Worm (Caenorhabditis elegans): ENCODE measurements around the gene clec-40.

Gene clec-40

ce11 chrV:16836100-16836499, 4.8 kb downstream of the clec-40 start:
- TF ChIP-seq nhr-28 (tag; optimal IDR thresholded peaks at IDR 0.05) (no peak), ces-1 (GFP tag; optimal IDR thresholded peaks at IDR 0.05) (no peak), M03D4.4 (tag; optimal IDR thresholded peaks at IDR 0.05) (no peak), unc-62 (GFP tag; optimal IDR thresholded peaks at IDR 0.05) (no peak), lsy-2 (tag; optimal IDR thresholded peaks at IDR 0.05) (no peak), hlh-1 (tag; optimal IDR thresholded peaks at IDR 0.05) (no peak), ham-2 (GFP tag; optimal IDR thresholded peaks at IDR 0.05) (no peak), ceh-83 (GFP tag; optimal IDR thresholded peaks at IDR 0.05) (no peak), sptf-1 (tag; optimal IDR thresholded peaks at IDR 0.05) (no peak), lin-13 (tag; optimal IDR thresholded peaks at IDR 0.05) (no peak), bed-3 (GFP tag; optimal IDR thresholded peaks at IDR 0.05) (no peak), ceh-39 (tag; optimal IDR thresholded peaks at IDR 0.05) (no peak), nhr-76 (tag; optimal IDR thresholded peaks at IDR 0.05) (no peak), unc-39 (tag; optimal IDR thresholded peaks at IDR 0.05) (no peak), mls-2 (tag; optimal IDR thresholded peaks at IDR 0.05) (no peak), nhr-237 (tag; optimal IDR thresholded peaks at IDR 0.05) (no peak)

- TF ChIP-seq unc-120 (tag; optimal IDR thresholded peaks at IDR 0.05; ENCODE audit: poor library complexity, severe bottlenecking) (no peak), nhr-12 (tag; optimal IDR thresholded peaks at IDR 0.05) (no peak), nhr-76 (tag; optimal IDR thresholded peaks at IDR 0.05) (no peak), mab-5 (tag; optimal IDR thresholded peaks at IDR 0.05) (no peak), mep-1 (tag; optimal IDR thresholded peaks at IDR 0.05) (no peak), nhr-2 (tag; optimal IDR thresholded peaks at IDR 0.05) (no peak), bed-3 (GFP tag; optimal IDR thresholded peaks at IDR 0.05) (no peak), ceh-39 (tag; optimal IDR thresholded peaks at IDR 0.05) (no peak), hlh-1 (tag; optimal IDR thresholded peaks at IDR 0.05) (no peak), nhr-28 (tag; optimal IDR thresholded peaks at IDR 0.05) (no peak), unc-62 (GFP tag; optimal IDR thresholded peaks at IDR 0.05) (no peak), snpc-4 (tag; optimal IDR thresholded peaks at IDR 0.05) (no peak), pha-4 (tag; optimal IDR thresholded peaks at IDR 0.05) (no peak), elt-3 (tag; optimal IDR thresholded peaks at IDR 0.05) (no peak), elt-1 (tag; optimal IDR thresholded peaks at IDR 0.05; ENCODE audit: borderline replicate concordance, insufficient read depth) (no peak)
Measured at ce11 chrV:16834989-16835388, 5.9 kb downstream of the clec-40 start, which contains the start of gene tni-3. tni-3 (minus strand) TSS chrV:16835128.

ce11 chrV:16833672-16834071, 7.2 kb downstream of the clec-40 start:
- TF ChIP-seq lin-13 (tag; optimal IDR thresholded peaks at IDR 0.05) = no peak
- TF ChIP-seq ceh-43 (GFP tag; optimal IDR thresholded peaks at IDR 0.05) = no peak
- TF ChIP-seq unc-39 (tag; optimal IDR thresholded peaks at IDR 0.05) = no peak
- TF ChIP-seq nhr-12 (tag; optimal IDR thresholded peaks at IDR 0.05) = no peak

ce11 chrV:16832865-16833264, 8.0 kb downstream of the clec-40 start, which contains the start of gene phy-3:
phy-3 (plus strand) TSS chrV:16833165.
- TF ChIP-seq bed-3 (GFP tag; optimal IDR thresholded peaks at IDR 0.05) = no peak
- TF ChIP-seq nhr-12 (tag; optimal IDR thresholded peaks at IDR 0.05) = no peak
- TF ChIP-seq nhr-237 (tag; optimal IDR thresholded peaks at IDR 0.05) = no peak
- no peak for TF ChIP-seq nhr-2 (tag; optimal IDR thresholded peaks at IDR 0.05)
- no peak for TF ChIP-seq ceh-39 (tag; optimal IDR thresholded peaks at IDR 0.05)
- no peak for TF ChIP-seq blmp-1 (tag; optimal IDR thresholded peaks at IDR 0.05)
- TF ChIP-seq zip-8 (tag; optimal IDR thresholded peaks at IDR 0.05) = no peak
- no peak for TF ChIP-seq mls-2 (tag; optimal IDR thresholded peaks at IDR 0.05)
- TF ChIP-seq ceh-83 (GFP tag; optimal IDR thresholded peaks at IDR 0.05) = no peak
- TF ChIP-seq tbx-8 (GFP tag; optimal IDR thresholded peaks at IDR 0.05) = no peak
- TF ChIP-seq drap-1 (GFP tag; optimal IDR thresholded peaks at IDR 0.05) = no peak
- no peak for TF ChIP-seq snpc-4 (tag; optimal IDR thresholded peaks at IDR 0.05)
- no peak for TF ChIP-seq sptf-1 (tag; optimal IDR thresholded peaks at IDR 0.05)

ce11 chrV:16831921-16832320, 8.9 kb downstream of the clec-40 start, which contains the start of gene srh-215:
srh-215 (minus strand) TSS chrV:16832021.
- TF ChIP-seq ces-1 (GFP tag; optimal IDR thresholded peaks at IDR 0.05) = no peak
- no peak for TF ChIP-seq unc-62 (GFP tag; optimal IDR thresholded peaks at IDR 0.05)
- TF ChIP-seq nhr-2 (tag; optimal IDR thresholded peaks at IDR 0.05) = no peak
- TF ChIP-seq snpc-4 (tag; optimal IDR thresholded peaks at IDR 0.05) = no peak
- no peak for TF ChIP-seq sptf-1 (tag; optimal IDR thresholded peaks at IDR 0.05)
- TF ChIP-seq ham-2 (GFP tag; optimal IDR thresholded peaks at IDR 0.05) = no peak
- TF ChIP-seq ztf-11 (tag; optimal IDR thresholded peaks at IDR 0.05) = no peak
- TF ChIP-seq mep-1 (tag; optimal IDR thresholded peaks at IDR 0.05) = no peak
- TF ChIP-seq zip-8 (tag; optimal IDR thresholded peaks at IDR 0.05) = no peak
- TF ChIP-seq pha-4 (tag; optimal IDR thresholded peaks at IDR 0.05) = no peak
- TF ChIP-seq nhr-28 (tag; optimal IDR thresholded peaks at IDR 0.05) = no peak
- TF ChIP-seq ceh-39 (tag; optimal IDR thresholded peaks at IDR 0.05) = no peak
- TF ChIP-seq cnd-1 (tag; optimal IDR thresholded peaks at IDR 0.05) = no peak
- no peak for TF ChIP-seq unc-120 (tag; optimal IDR thresholded peaks at IDR 0.05; ENCODE audit: poor library complexity, severe bottlenecking)

Data from whole organism, mixed stage, embryonic.